Worm (Caenorhabditis elegans): ENCODE results near the gene mrps-31.

mrps-31 gene

ce11 chrIII:3670984-3671383, 40.8 kb upstream of the mrps-31 start (continued):
- TF ChIP-seq egl-13 (tag; optimal IDR thresholded peaks at IDR 0.05) (peak; percentile 57), vab-15 (tag; optimal IDR thresholded peaks at IDR 0.05) (no peak), hpl-2 (GFP tag; optimal IDR thresholded peaks at IDR 0.05) (no peak), pqm-1 (tag; optimal IDR thresholded peaks at IDR 0.05) (no peak), unc-86 (tag; optimal IDR thresholded peaks at IDR 0.05) (peak; percentile 11), Y116A8C.19 (tag; optimal IDR thresholded peaks at IDR 0.05; ENCODE audit: borderline replicate concordance) (no peak), hlh-4 (tag; optimal IDR thresholded peaks at IDR 0.05) (no peak), ztf-4 (tag; optimal IDR thresholded peaks at IDR 0.05) (no peak), snpc-4 (tag; optimal IDR thresholded peaks at IDR 0.05) (no peak), fos-1 (tag; optimal IDR thresholded peaks at IDR 0.05) (no peak), efl-3 (GFP tag; optimal IDR thresholded peaks at IDR 0.05) (no peak), jun-1 (tag; optimal IDR thresholded peaks at IDR 0.05) (no peak), nhr-19 (GFP tag; conservative IDR thresholded peaks at IDR 0.05) (no peak), mep-1 (tag; optimal IDR thresholded peaks at IDR 0.05) (no peak), ztf-11 (tag; optimal IDR thresholded peaks at IDR 0.05) (no peak), nhr-90 (tag; optimal IDR thresholded peaks at IDR 0.05; ENCODE audit: poor library complexity) (no peak), lin-15B (tag; optimal IDR thresholded peaks at IDR 0.05) (no peak), mab-9 (GFP tag; IDR thresholded peaks at IDR 0.05) (no peak), sptf-1 (tag; optimal IDR thresholded peaks at IDR 0.05) (no peak), sup-37 (GFP tag; optimal IDR thresholded peaks at IDR 0.05) (no peak), ces-1 (GFP tag; optimal IDR thresholded peaks at IDR 0.05) (no peak), nhr-28 (tag; optimal IDR thresholded peaks at IDR 0.05) (no peak), ceh-90 (tag; optimal IDR thresholded peaks at IDR 0.05) (no peak), dsc-1 (tag; optimal IDR thresholded peaks at IDR 0.05) (peak; percentile 90), ama-1 (optimal IDR thresholded peaks at IDR 0.05) (no peak), blmp-1 (tag; optimal IDR thresholded peaks at IDR 0.05) (no peak), tlp-1 (tag; optimal IDR thresholded peaks at IDR 0.05) (no peak), C16A3.4 (tag; optimal IDR thresholded peaks at IDR 0.05) (no peak), zag-1 (tag; optimal IDR thresholded peaks at IDR 0.05) (no peak), efl-1 (optimal IDR thresholded peaks at IDR 0.05) (no peak), efl-1 (GFP tag; optimal IDR thresholded peaks at IDR 0.05 in 1 of 2) (no peak), fkh-4 (tag; optimal IDR thresholded peaks at IDR 0.05; ENCODE audit: borderline replicate concordance) (no peak)

- TF ChIP-seq lin-35 (GFP tag; optimal IDR thresholded peaks at IDR 0.05) (no peak), ceh-8 (GFP tag; optimal IDR thresholded peaks at IDR 0.05) (no peak), tlp-1 (tag; optimal IDR thresholded peaks at IDR 0.05) (no peak), egl-13 (tag; optimal IDR thresholded peaks at IDR 0.05) (no peak), Y116A8C.19 (tag; optimal IDR thresholded peaks at IDR 0.05; ENCODE audit: borderline replicate concordance) (no peak), hpl-2 (GFP tag; optimal IDR thresholded peaks at IDR 0.05) (no peak)
Observed at ce11 chrIII:3670336-3670735, 40.2 kb upstream of the mrps-31 start, which contains the start of gene C46F11.6. Gene C46F11.6 (minus strand): TSS chrIII:3670436.

ce11 chrIII:3664224-3664623, 34.1 kb upstream of the mrps-31 start, which contains the start of gene C46F11.4:
Gene C46F11.4 (minus strand): TSS chrIII:3664304.
- TF ChIP-seq tlp-1 (tag; optimal IDR thresholded peaks at IDR 0.05): no peak
- TF ChIP-seq ceh-63 (GFP tag; optimal IDR thresholded peaks at IDR 0.05): no peak
- peak; percentile 3 for TF ChIP-seq blmp-1 (tag; optimal IDR thresholded peaks at IDR 0.05)
- TF ChIP-seq ceh-90 (tag; optimal IDR thresholded peaks at IDR 0.05): no peak
- TF ChIP-seq nhr-237 (tag; optimal IDR thresholded peaks at IDR 0.05): no peak
- TF ChIP-seq C34B4.2 (tag; optimal IDR thresholded peaks at IDR 0.05): no peak
- no peak for TF ChIP-seq grh-1 (GFP tag; IDR thresholded peaks at IDR 0.05)
- peak; percentile 27 for TF ChIP-seq lin-39 (tag; optimal IDR thresholded peaks at IDR 0.05)
- peak; percentile 44 for TF ChIP-seq xbp-1 (tag; optimal IDR thresholded peaks at IDR 0.05)
- no peak for TF ChIP-seq irx-1 (tag; optimal IDR thresholded peaks at IDR 0.05)
- no peak for TF ChIP-seq fkh-8 (tag; optimal IDR thresholded peaks at IDR 0.05)
- TF ChIP-seq tbx-2 (tag; optimal IDR thresholded peaks at IDR 0.05): peak; percentile 51
- peak; percentile 3 for TF ChIP-seq lin-15B (tag; optimal IDR thresholded peaks at IDR 0.05)
- TF ChIP-seq egl-27 (tag; optimal IDR thresholded peaks at IDR 0.05): no peak
- no peak for TF ChIP-seq mef-2 (tag; optimal IDR thresholded peaks at IDR 0.05)
- TF ChIP-seq efl-1 (optimal IDR thresholded peaks at IDR 0.05): peak; percentile 6 to 48
- peak; percentile 34 to 94 for TF ChIP-seq efl-1 (GFP tag; optimal IDR thresholded peaks at IDR 0.05 in 1 of 2)
- TF ChIP-seq lir-3 (tag; optimal IDR thresholded peaks at IDR 0.05; ENCODE audit: poor library complexity): no peak
- no peak for TF ChIP-seq mdl-1 (tag; optimal IDR thresholded peaks at IDR 0.05)
- peak; percentile 8 for TF ChIP-seq unc-86 (tag; optimal IDR thresholded peaks at IDR 0.05)
- TF ChIP-seq sptf-1 (tag; optimal IDR thresholded peaks at IDR 0.05): no peak
- TF ChIP-seq C04F5.9 (tag; optimal IDR thresholded peaks at IDR 0.05): no peak
- no peak for TF ChIP-seq ztf-11 (tag; optimal IDR thresholded peaks at IDR 0.05)
- TF ChIP-seq hlh-17 (GFP tag; optimal IDR thresholded peaks at IDR 0.05; ENCODE audit: borderline replicate concordance): no peak
- no peak for TF ChIP-seq rnt-1 (tag; optimal IDR thresholded peaks at IDR 0.05)
- TF ChIP-seq ces-1 (GFP tag; optimal IDR thresholded peaks at IDR 0.05): no peak
- no peak for TF ChIP-seq ceh-8 (GFP tag; optimal IDR thresholded peaks at IDR 0.05)
- no peak for TF ChIP-seq jun-1 (tag; optimal IDR thresholded peaks at IDR 0.05)
